Worm (Caenorhabditis elegans) whole organism, L1 larva: ENCODE measurements around the gene Y54G9A.9.

Experiments
- C04F5.9 ChIP-seq: sonication (generic microtip); optimal IDR thresholded peaks from 2 replicates; lab custom pipeline; 2016; ENCODE audit warnings: missing genetic modification characterization, missing compliant biosample characterization
- aha-1 ChIP-seq: fragments of 150-350 bp; optimal IDR thresholded peaks from 2 replicates; lab custom pipeline; 2014; ENCODE audit warnings: missing biosample characterization, missing genetic modification characterization
- dpl-1 ChIP-seq, 3 experiments: fragments of 150-350 bp in 2 of 3; sonication (generic microtip) in 1 of 3; optimal IDR thresholded peaks; 2 replicates each; lab custom pipeline; 2014 to 2017; ENCODE audit warnings: missing biosample characterization in 3 of 3, missing genetic modification characterization in 3 of 3, missing genetic modification reagents in 3 of 3
- efl-1 ChIP-seq, 4 experiments: fragments of 150-350 bp; optimal IDR thresholded peaks in 3 of 4; peaks in 1 of 4; 1 replicate in 1 of 4; 2 replicates in 3 of 4; lab custom pipeline; 2014; ENCODE audit warnings: missing biosample characterization in 2 of 4, missing genetic modification characterization in 2 of 4, missing genetic modification reagents in 2 of 4
- egl-13 ChIP-seq: sonication (generic microtip); optimal IDR thresholded peaks from 2 replicates; lab custom pipeline; 2016; ENCODE audit warnings: missing genotype, missing genetic modification reagents, missing genetic modification characterization, missing compliant biosample characterization
- elt-2 ChIP-seq: sonication (generic microtip); optimal IDR thresholded peaks from 2 replicates; lab custom pipeline; 2016; ENCODE audit warnings: missing genetic modification characterization, mild to moderate bottlenecking, inconsistent platforms, missing compliant biosample characterization, missing genetic modification reagents
- elt-3 ChIP-seq, 6 experiments: fragments of 150-350 bp in 1 of 6; sonication (generic microtip); optimal IDR thresholded peaks; 2 replicates each; lab custom pipeline; 2017 to 2018; ENCODE audit warnings: missing biosample characterization in 6 of 6, missing genetic modification characterization in 6 of 6, inconsistent platforms in 1 of 6
- ets-5 ChIP-seq: fragments of 200-800 bp; sonication (Bioruptor generic); IDR thresholded peaks from 2 replicates; pipeline ENCODE4 v1.3.6; 2022; ENCODE audit warnings: missing genetic modification characterization, missing compliant biosample characterization
- hpl-2 ChIP-seq: fragments of 150-350 bp; optimal IDR thresholded peaks from 2 replicates; lab custom pipeline; 2014; ENCODE audit warnings: missing biosample characterization, missing genetic modification reagents, missing genetic modification characterization
- jun-1 ChIP-seq: fragments of 150-350 bp; optimal IDR thresholded peaks from 2 replicates; lab custom pipeline; 2014; ENCODE audit warnings: missing biosample characterization, missing genetic modification reagents, missing genetic modification characterization
- lin-15B ChIP-seq: fragments of 150-350 bp; sonication (generic microtip); optimal IDR thresholded peaks from 3 replicates; lab custom pipeline; 2014; ENCODE audit warnings: missing biosample characterization, missing genetic modification characterization
- lin-35 ChIP-seq, 2 experiments: fragments of 150-350 bp; optimal IDR thresholded peaks; 2 replicates each; lab custom pipeline; 2014; ENCODE audit warnings: missing biosample characterization in 2 of 2, missing genetic modification characterization in 2 of 2, missing genetic modification reagents in 2 of 2
- lin-39 ChIP-seq: fragments of 150-350 bp; optimal IDR thresholded peaks from 2 replicates; lab custom pipeline; 2014; ENCODE audit warnings: missing biosample characterization, missing genetic modification reagents, missing genetic modification characterization
- mep-1 ChIP-seq: fragments of 150-350 bp; optimal IDR thresholded peaks from 2 replicates; lab custom pipeline; 2014; ENCODE audit warnings: missing biosample characterization, missing genetic modification characterization
- nhr-11 ChIP-seq: fragments of 150-350 bp; optimal IDR thresholded peaks from 2 replicates; lab custom pipeline; 2014; ENCODE audit warnings: missing biosample characterization, missing genetic modification characterization
- nhr-12 ChIP-seq: sonication (generic microtip); optimal IDR thresholded peaks from 2 replicates; lab custom pipeline; 2017; ENCODE audit warnings: missing biosample characterization, missing genetic modification characterization
- nhr-20 ChIP-seq: sonication (generic microtip); optimal IDR thresholded peaks from 2 replicates; lab custom pipeline; 2016; ENCODE audit warnings: mild to moderate bottlenecking, missing genetic modification characterization, missing compliant biosample characterization
- nhr-76 ChIP-seq: sonication (generic microtip); optimal IDR thresholded peaks from 2 replicates; lab custom pipeline; 2017; ENCODE audit warnings: missing biosample characterization, missing genetic modification characterization
- nhr-85 ChIP-seq: sonication (generic microtip); peaks from one replicate; lab custom pipeline; 2016; ENCODE audit warnings: missing genetic modification characterization, inconsistent platforms, missing compliant biosample characterization
- pax-3 ChIP-seq: fragments of 200-800 bp; sonication (Bioruptor generic); optimal IDR thresholded peaks from 2 replicates; lab custom pipeline; 2018; ENCODE audit warnings: mild to moderate bottlenecking, missing genetic modification characterization, moderate library complexity, missing compliant biosample characterization
- snpc-4 ChIP-seq: fragments of 150-350 bp; optimal IDR thresholded peaks from 2 replicates; lab custom pipeline; 2014; ENCODE audit warnings: missing biosample characterization, missing genetic modification characterization
- snu-23 ChIP-seq: sonication (generic microtip); optimal IDR thresholded peaks from 2 replicates; lab custom pipeline; 2016; ENCODE audit warnings: missing genetic modification characterization, missing compliant biosample characterization
- sptf-1 ChIP-seq: fragments of 150-350 bp; optimal IDR thresholded peaks from 2 replicates; lab custom pipeline; 2014; ENCODE audit warnings: missing biosample characterization, missing genetic modification characterization
- tlp-1 ChIP-seq: fragments of 150-350 bp; optimal IDR thresholded peaks from 2 replicates; lab custom pipeline; 2014; ENCODE audit warnings: missing biosample characterization, missing genetic modification characterization
- unc-62 ChIP-seq: fragments of 150-350 bp; optimal IDR thresholded peaks from 2 replicates; lab custom pipeline; 2014; ENCODE audit warnings: missing biosample characterization, missing genetic modification reagents, missing genetic modification characterization
- vab-15 ChIP-seq: sonication (generic microtip); optimal IDR thresholded peaks from 2 replicates; lab custom pipeline; 2017; ENCODE audit warnings: missing genotype, mild to moderate bottlenecking, missing genetic modification characterization, missing compliant biosample characterization
- zag-1 ChIP-seq: fragments of 150-350 bp; optimal IDR thresholded peaks from 2 replicates; lab custom pipeline; 2014; ENCODE audit warnings: missing biosample characterization, missing genetic modification characterization

The Y54G9A.9 gene

DNA sequence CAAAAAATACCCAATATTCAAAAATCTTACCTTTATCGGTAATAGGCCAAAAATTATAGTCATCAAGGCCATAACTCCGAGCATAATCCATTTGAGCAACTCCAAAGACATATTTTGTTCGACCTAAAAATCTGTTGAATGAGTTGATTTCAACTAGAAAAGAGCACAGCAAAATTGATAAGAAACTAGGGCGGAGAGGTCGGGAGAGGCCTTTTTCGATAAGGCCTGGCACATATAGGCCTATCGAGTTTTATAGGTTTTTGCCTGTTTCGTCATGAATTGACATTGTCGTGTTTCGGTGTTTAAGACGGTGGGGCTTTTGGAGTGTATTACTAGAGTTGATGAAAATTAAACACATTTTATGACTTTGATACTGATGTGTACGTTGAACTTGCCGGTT is 13.8 kb upstream of the Y54G9A.9 start, which contains the start of gene zipt-2.3:
Gene zipt-2.3 (minus strand): TSS at position 147 of the 400 bp plus-strand sequence.
- no peak for TF ChIP-seq aha-1 (tag; lab: Kevin White, UChicago)
- TF ChIP-seq lin-39 = no peak
- TF ChIP-seq vab-15 = no peak
- TF ChIP-seq hpl-2 (GFP tag; lab: Kevin White, UChicago) = no peak
- peak; percentile 56 for TF ChIP-seq elt-2
- TF ChIP-seq tlp-1 (tag; lab: Kevin White, UChicago) = no peak
- TF ChIP-seq lin-15B (tag; lab: Kevin White, UChicago) = no peak
- TF ChIP-seq nhr-20 (tag; lab: Kevin White, UChicago) = no peak

- TF ChIP-seq nhr-76 (tag; lab: Kevin White, UChicago) = no peak
- no peak for TF ChIP-seq ets-5 (GFP tag; lab: Robert Waterston, UW)
- no peak for TF ChIP-seq unc-62 (GFP tag; lab: Kevin White, UChicago)
Observed at ce11 chrII:13717393-13718367, 11.8 kb upstream of the Y54G9A.9 start.

DNA sequence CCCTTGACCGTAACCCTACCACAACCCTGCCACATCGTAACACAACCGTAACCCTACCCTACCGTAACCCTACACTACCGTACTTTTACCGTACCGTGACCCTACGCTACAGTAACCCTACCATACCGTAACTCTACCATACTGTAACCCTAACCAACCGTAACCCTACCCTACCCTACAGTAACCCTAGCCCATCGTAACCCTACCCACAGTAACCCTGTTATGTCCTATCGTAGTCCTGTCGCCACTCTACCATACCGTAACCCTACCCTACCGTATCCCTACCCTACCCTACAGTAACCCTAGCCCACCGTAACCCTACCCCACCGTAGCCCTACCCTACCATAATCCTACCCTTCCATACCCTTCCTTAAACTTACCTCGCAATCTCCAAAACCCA is 8.9 kb upstream of the Y54G9A.9 start:
- no peak for TF ChIP-seq snpc-4 (tag; lab: Kevin White, UChicago)
- no peak for TF ChIP-seq pax-3 (tag; lab: Kevin White, UChicago)
- no peak for TF ChIP-seq egl-13 (tag; lab: Kevin White, UChicago)
- TF ChIP-seq zag-1 (tag; lab: Kevin White, UChicago) = no peak
- no peak for TF ChIP-seq tlp-1 (tag; lab: Kevin White, UChicago)
- no peak for TF ChIP-seq nhr-12 (tag; lab: Kevin White, UChicago)
- TF ChIP-seq, all 84 proteins: peak for 0

DNA sequence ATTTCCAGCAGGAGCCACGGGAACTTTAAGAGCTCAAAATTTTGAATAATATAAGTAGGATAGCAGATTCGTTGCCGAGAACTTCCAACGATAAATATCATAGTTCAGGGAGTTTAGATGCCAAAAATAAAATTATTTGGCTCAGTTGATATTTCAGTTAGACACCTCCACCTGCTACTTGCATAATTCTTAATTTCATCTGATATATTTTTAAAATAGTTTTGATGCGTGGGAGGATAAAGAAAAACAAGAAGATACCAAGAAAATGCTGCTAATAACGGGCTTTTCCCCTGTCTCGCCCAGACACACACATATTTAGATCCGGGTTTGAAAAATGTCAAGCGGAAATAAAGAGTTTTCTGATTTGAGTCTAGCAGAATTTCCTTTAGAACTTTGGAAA is 8.3 kb upstream of the Y54G9A.9 start, which contains the start of gene sre-46:
Gene sre-46 (minus strand): TSS at position 101 of the 400 bp plus-strand sequence.
- TF ChIP-seq mep-1 (tag; lab: Kevin White, UChicago) (no peak), jun-1 (tag; lab: Kevin White, UChicago) (no peak), snu-23 (GFP tag; lab: Kevin White, UChicago) (no peak)

DNA sequence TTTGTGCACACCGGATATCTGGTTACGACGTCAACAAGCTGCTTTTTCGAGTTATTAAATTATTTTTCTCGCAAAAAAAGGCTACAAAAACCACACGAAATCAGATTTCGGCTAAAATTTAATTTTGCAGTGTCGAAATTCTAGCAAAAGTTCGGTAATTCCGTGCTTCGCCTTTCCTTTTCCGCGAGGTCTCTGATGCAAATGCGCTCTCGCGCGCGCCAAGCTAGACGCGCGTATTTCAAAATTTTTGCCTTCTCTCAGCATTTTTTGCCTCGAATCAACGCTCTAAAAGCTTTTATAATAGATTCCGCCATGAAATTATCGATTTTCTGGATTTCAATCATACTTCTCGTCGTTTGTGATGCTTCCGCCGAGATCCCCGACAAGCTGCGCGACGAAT is 6.8 kb upstream of the Y54G9A.9 start, which contains the start of gene Y54G9A.5:
Gene Y54G9A.5 (plus strand): TSS at position 245 of the 400 bp plus-strand sequence.
- peak in 2 of 3 experiments; percentile 4 to 61 for TF ChIP-seq dpl-1 (GFP tag; optimal IDR thresholded peaks at IDR 0.05; lab: Kevin White, UChicago)
- no peak for TF ChIP-seq elt-3 (tag; optimal IDR thresholded peaks at IDR 0.05; lab: Kevin White, UChicago)
- peak in 1 of 2 experiments; percentile 70 for TF ChIP-seq lin-35 (GFP tag; optimal IDR thresholded peaks at IDR 0.05; lab: Kevin White, UChicago)
- peak; percentile 43 to 93 for TF ChIP-seq efl-1 (optimal IDR thresholded peaks at IDR 0.05; lab: Kevin White, UChicago)
- peak; percentile 55 to 95 for TF ChIP-seq efl-1 (GFP tag; optimal IDR thresholded peaks at IDR 0.05 in 1 of 2; lab: Kevin White, UChicago)
- 0 out of 2 replicates have a peak, but pooled peaks have one; percentile 26 for TF ChIP-seq ets-5 (GFP tag; lab: Robert Waterston, UW)
- TF ChIP-seq egl-13 (tag; lab: Kevin White, UChicago) = no peak
- TF ChIP-seq sptf-1 (tag; lab: Kevin White, UChicago) = no peak
- no peak for TF ChIP-seq C04F5.9 (tag; lab: Kevin White, UChicago)

DNA sequence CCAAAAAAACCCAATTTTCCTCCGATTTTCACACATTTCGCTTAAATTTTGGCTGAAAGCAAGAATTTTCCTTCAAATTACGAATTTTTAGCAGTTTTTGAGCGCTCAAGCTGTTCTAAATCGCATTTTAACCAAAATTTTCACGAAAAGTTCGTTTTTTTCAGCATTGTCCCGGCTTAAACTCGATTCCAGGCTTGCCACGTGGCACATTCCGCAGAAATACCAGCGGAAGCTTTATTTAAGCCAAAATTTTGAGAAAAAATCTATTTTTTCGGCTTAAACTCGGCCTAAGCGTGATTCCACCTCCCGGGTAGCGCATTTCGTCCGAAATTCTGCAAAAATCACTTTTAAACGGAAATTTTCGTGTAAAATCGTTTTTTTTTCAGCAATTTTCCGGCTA is 5.8 kb upstream of the Y54G9A.9 start:
- TF ChIP-seq nhr-85 (tag; lab: Kevin White, UChicago) (peak; percentile 1), nhr-11 (tag; lab: Kevin White, UChicago) (no peak)
- TF ChIP-seq, all 84 proteins: peak for 1
